Worm (Caenorhabditis elegans): ENCODE measurements around the gene C40C9.4.

DNA sequence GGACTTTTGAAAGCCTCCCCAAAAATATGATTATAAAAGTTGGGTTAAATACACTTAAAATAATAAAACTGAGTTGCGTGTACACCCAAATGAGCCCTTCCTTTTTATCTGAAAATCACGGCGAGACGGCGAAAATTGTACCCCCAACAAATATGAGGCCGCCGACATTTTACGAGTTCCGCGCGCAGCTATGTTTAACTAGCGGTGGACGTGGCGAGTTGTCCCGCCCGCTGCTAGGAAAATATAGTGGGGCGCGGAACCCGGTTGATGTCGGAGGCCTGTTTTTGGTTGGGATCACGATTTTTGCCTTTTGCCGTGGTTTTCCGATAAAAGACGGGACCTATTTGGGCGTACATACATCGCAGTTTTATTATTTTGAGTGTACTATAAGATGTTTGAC is 17.9 kb upstream of the C40C9.4 start:
- TF ChIP-seq lin-39 (tag; optimal IDR thresholded peaks at IDR 0.05) (no peak), ZK546.5 (tag; optimal IDR thresholded peaks at IDR 0.05) (no peak), lsy-2 (tag; optimal IDR thresholded peaks at IDR 0.05) (no peak), ama-1 (optimal IDR thresholded peaks at IDR 0.05) (no peak)

Measured in whole organism, L2 larva.